Worm (Caenorhabditis elegans) whole organism, young adult: ENCODE measurements around the gene ins-31.

Experiments used
- F37B4.10 ChIP-seq: fragments of 200-800 bp; sonication (Bioruptor generic); IDR thresholded peaks from 2 replicates; pipeline ENCODE4 v1.3.6; 2022; ENCODE audit warnings: missing genetic modification characterization, missing compliant biosample characterization
- Y53F4B.3 ChIP-seq: fragments of 200-800 bp; sonication (Bioruptor generic); IDR thresholded peaks from 2 replicates; pipeline ENCODE4 v1.3.6; 2022; ENCODE audit warnings: missing genetic modification reagents, missing genetic modification characterization, missing compliant biosample characterization
- atf-7 ChIP-seq: sonication (generic microtip); optimal IDR thresholded peaks from 2 replicates; lab custom pipeline; 2017; ENCODE audit warnings: mild to moderate bottlenecking, missing genetic modification characterization, missing compliant biosample characterization
- attf-6 ChIP-seq: fragments of 200-800 bp; sonication (Bioruptor generic); IDR thresholded peaks from 2 replicates; pipeline ENCODE4 v1.3.6; 2022; ENCODE audit warnings: missing genetic modification reagents, missing genetic modification characterization, missing compliant biosample characterization
- egl-18 ChIP-seq: fragments of 200-800 bp; sonication (Bioruptor generic); IDR thresholded peaks from 2 replicates; pipeline ENCODE4 v1.3.6; 2022; ENCODE audit warnings: missing genetic modification reagents, missing genetic modification characterization, missing compliant biosample characterization
- egl-44 ChIP-seq: fragments of 200-800 bp; sonication (Bioruptor generic); IDR thresholded peaks from 2 replicates; pipeline ENCODE4 v1.3.6; 2022; ENCODE audit warnings: missing genetic modification reagents, missing genetic modification characterization, missing compliant biosample characterization
- egrh-3 ChIP-seq: fragments of 200-800 bp; sonication (Bioruptor generic); IDR thresholded peaks from 2 replicates; pipeline ENCODE4 v1.3.6; 2022; ENCODE audit warnings: missing genetic modification reagents, missing genetic modification characterization, missing compliant biosample characterization
- fkh-3 ChIP-seq: sonication (generic microtip); optimal IDR thresholded peaks from 2 replicates; lab custom pipeline; 2016; ENCODE audit warnings: mild to moderate bottlenecking, missing genetic modification characterization, missing compliant biosample characterization
- him-1 ChIP-seq: sonication (generic microtip); optimal IDR thresholded peaks from 2 replicates; lab custom pipeline; 2016; ENCODE audit warnings: missing genotype, missing genetic modification reagents, missing genetic modification characterization, missing compliant biosample characterization
- hlh-12 ChIP-seq: sonication (generic microtip); optimal IDR thresholded peaks from 2 replicates; lab custom pipeline; 2016; ENCODE audit warnings: missing genetic modification characterization, missing compliant biosample characterization
- hlh-26 ChIP-seq: fragments of 200-800 bp; sonication (Bioruptor generic); conservative IDR thresholded peaks from 2 replicates; pipeline ENCODE4 v1.3.6; 2022; ENCODE audit warnings: missing genetic modification reagents, missing genetic modification characterization, missing compliant biosample characterization
- hmg-20 ChIP-seq: fragments of 200-800 bp; sonication (Bioruptor generic); IDR thresholded peaks from 2 replicates; pipeline ENCODE4 v1.3.6; 2022; ENCODE audit warnings: missing genetic modification reagents, missing genetic modification characterization, missing compliant biosample characterization
- hrde-1 ChIP-seq: sonication (generic microtip); optimal IDR thresholded peaks from 2 replicates; lab custom pipeline; 2016; ENCODE audit warnings: missing genetic modification characterization, mild to moderate bottlenecking, missing compliant biosample characterization, moderate library complexity, missing genotype, missing genetic modification reagents, borderline replicate concordance
- hsf-1 ChIP-seq: fragments of 200-800 bp; sonication (Bioruptor generic); IDR thresholded peaks from 2 replicates; pipeline ENCODE4 v1.3.6; 2022; ENCODE audit warnings: missing genetic modification reagents, missing genetic modification characterization, missing compliant biosample characterization
- let-526 ChIP-seq: fragments of 200-800 bp; sonication (Bioruptor generic); IDR thresholded peaks from 2 replicates; pipeline ENCODE4 v1.3.6; 2022; ENCODE audit warnings: missing genetic modification reagents, missing genetic modification characterization, missing compliant biosample characterization
- lin-40 ChIP-seq: sonication (generic microtip); optimal IDR thresholded peaks from 2 replicates; lab custom pipeline; 2016; ENCODE audit warnings: missing genetic modification characterization, mild to moderate bottlenecking, missing compliant biosample characterization, missing genotype, missing genetic modification reagents
- lin-54 ChIP-seq: fragments of 200-800 bp; sonication (Bioruptor generic); optimal IDR thresholded peaks from 2 replicates; lab custom pipeline; 2018; ENCODE audit warnings: mild to moderate bottlenecking, missing genetic modification characterization, missing compliant biosample characterization
- madf-8 ChIP-seq: fragments of 200-800 bp; sonication (Bioruptor generic); conservative IDR thresholded peaks from 2 replicates; pipeline ENCODE4 v1.3.6; 2022; ENCODE audit warnings: missing genetic modification reagents, missing genetic modification characterization, missing compliant biosample characterization
- mcd-1 ChIP-seq: fragments of 200-800 bp; sonication (Bioruptor generic); IDR thresholded peaks from 2 replicates; pipeline ENCODE4 v1.3.6; 2022; ENCODE audit warnings: missing genetic modification reagents, missing genetic modification characterization, missing compliant biosample characterization
- nhr-120 ChIP-seq: fragments of 200-800 bp; sonication (Bioruptor generic); IDR thresholded peaks from 2 replicates; pipeline ENCODE4 v1.3.6; 2022; ENCODE audit warnings: missing genetic modification characterization, missing compliant biosample characterization
- nhr-27 ChIP-seq: fragments of 200-800 bp; sonication (Bioruptor generic); optimal IDR thresholded peaks from 2 replicates; lab custom pipeline; 2018; ENCODE audit warnings: mild to moderate bottlenecking, missing genetic modification characterization, moderate library complexity, missing compliant biosample characterization
- nhr-80 ChIP-seq: sonication (generic microtip); optimal IDR thresholded peaks from 2 replicates; lab custom pipeline; 2016; ENCODE audit warnings: missing genetic modification characterization, missing compliant biosample characterization
- rcor-1 ChIP-seq: fragments of 200-800 bp; sonication (Bioruptor generic); IDR thresholded peaks from 2 replicates; pipeline ENCODE4 v1.3.6; 2022; ENCODE audit warnings: missing genetic modification reagents, missing genetic modification characterization, missing compliant biosample characterization
- rec-8 ChIP-seq, 2 experiments: sonication (generic microtip); optimal IDR thresholded peaks; 2 replicates each; lab custom pipeline; 2016; ENCODE audit warnings: mild to moderate bottlenecking in 2 of 2, missing genetic modification characterization in 2 of 2, missing genetic modification reagents in 2 of 2, missing genotype in 2 of 2, missing biosample characterization in 1 of 2, missing compliant biosample characterization in 1 of 2, moderate library complexity in 1 of 2
- rpc-1 ChIP-seq, 2 experiments: fragments of 150-350 bp in 1 of 2; sonication (generic microtip) in 1 of 2; optimal IDR thresholded peaks; 2 replicates each; lab custom pipeline; 2014 to 2018; ENCODE audit warnings: missing biosample characterization in 1 of 2, missing genetic modification characterization in 1 of 2, missing genetic modification reagents in 1 of 2, missing genotype in 1 of 2
- sdz-38 ChIP-seq: sonication (generic microtip); optimal IDR thresholded peaks from 2 replicates; lab custom pipeline; 2016; ENCODE audit warnings: missing genotype, missing genetic modification characterization, missing compliant biosample characterization
- sea-2 ChIP-seq: fragments of 200-800 bp; sonication (Bioruptor generic); IDR thresholded peaks from 2 replicates; pipeline ENCODE4 v1.3.6; 2022; ENCODE audit warnings: missing genetic modification characterization, missing compliant biosample characterization
- snpc-1.1 ChIP-seq: sonication (generic microtip); optimal IDR thresholded peaks from 2 replicates; lab custom pipeline; 2017; ENCODE audit warnings: missing genetic modification characterization, mild to moderate bottlenecking, missing compliant biosample characterization, antibody characterized with exemption, moderate library complexity, missing genotype, missing genetic modification reagents; ENCODE audit not compliant: insufficient read depth
- tbp1 ChIP-seq: fragments of 200-800 bp; sonication (Bioruptor generic); optimal IDR thresholded peaks from 2 replicates; lab custom pipeline; 2018; ENCODE audit warnings: mild to moderate bottlenecking, missing genetic modification characterization, missing compliant biosample characterization
- tbx-9 ChIP-seq: sonication (generic microtip); optimal IDR thresholded peaks from 2 replicates; lab custom pipeline; 2016; ENCODE audit warnings: borderline replicate concordance, missing genetic modification characterization, inconsistent platforms, missing compliant biosample characterization
- unc-130 ChIP-seq: sonication (generic microtip); optimal IDR thresholded peaks from 2 replicates; lab custom pipeline; 2016; ENCODE audit warnings: missing genetic modification reagents, missing genetic modification characterization, missing compliant biosample characterization
- xnd-1 ChIP-seq: sonication (generic microtip); optimal IDR thresholded peaks from 2 replicates; lab custom pipeline; 2016; ENCODE audit warnings: missing genotype, missing genetic modification reagents, missing genetic modification characterization, missing compliant biosample characterization
- ztf-22 ChIP-seq: fragments of 200-800 bp; sonication (Bioruptor generic); optimal IDR thresholded peaks from 2 replicates; lab custom pipeline; 2018; ENCODE audit warnings: mild to moderate bottlenecking, missing genetic modification characterization, moderate library complexity, missing compliant biosample characterization
- ztf-25 ChIP-seq: fragments of 200-800 bp; sonication (Bioruptor generic); IDR thresholded peaks from 2 replicates; pipeline ENCODE4 v1.3.6; 2022; ENCODE audit warnings: missing genetic modification reagents, missing genetic modification characterization, missing compliant biosample characterization

ins-31 gene

DNA sequence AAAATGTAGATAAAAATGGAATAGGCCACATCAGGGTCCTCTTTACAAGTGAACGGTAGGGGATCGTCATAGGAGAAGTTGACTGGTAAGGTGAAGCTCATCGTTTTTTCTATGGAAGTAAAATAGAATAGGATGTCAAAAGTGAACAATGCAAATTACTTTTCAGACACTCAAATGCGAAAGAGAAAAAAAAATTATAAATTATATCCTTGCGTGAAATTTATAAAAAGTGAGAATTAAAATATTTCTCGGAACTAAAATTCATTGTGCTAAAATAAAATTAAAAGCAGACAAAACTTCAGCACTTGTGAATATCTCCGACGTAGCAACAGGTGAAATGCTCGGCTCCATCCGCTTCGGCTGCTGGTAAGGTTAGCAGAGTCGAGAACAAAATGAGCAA, 33.5 kb upstream of the ins-31 start, which contains the start of gene srg-22:
Gene srg-22, minus strand, starts transcription at position 101 of the 400 bp plus-strand sequence.
- TF ChIP-seq hmg-20 (GFP tag; lab: Robert Waterston, UW), result no peak
- TF ChIP-seq nhr-27 (tag; lab: Kevin White, UChicago), result no peak
- no peak for TF ChIP-seq sea-2 (GFP tag; lab: Robert Waterston, UW)
- TF ChIP-seq rcor-1 (GFP tag; lab: Robert Waterston, UW), result no peak
- TF ChIP-seq attf-6 (GFP tag; lab: Robert Waterston, UW), result no peak
- no peak for TF ChIP-seq sdz-38 (tag; lab: Kevin White, UChicago)
- TF ChIP-seq ztf-22, result no peak
- TF ChIP-seq, all 124 proteins: peak for 0

DNA sequence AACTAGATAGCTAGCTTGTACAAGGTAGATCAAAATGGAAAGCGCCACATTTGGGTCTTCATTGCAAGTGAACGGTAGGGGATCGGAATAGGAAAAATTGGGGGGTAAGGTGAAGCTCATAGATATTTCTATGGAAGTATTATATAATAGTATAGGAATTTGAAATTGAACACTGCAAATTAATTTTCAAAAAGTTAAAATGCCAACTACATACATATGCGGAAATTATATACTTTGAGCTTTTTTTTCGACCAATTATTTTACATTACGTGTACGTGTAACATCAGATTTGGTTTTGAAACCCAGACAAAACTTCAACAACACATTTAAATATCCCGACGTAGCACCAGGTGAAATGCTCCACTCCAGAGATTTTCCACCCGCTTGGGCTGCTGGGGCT, 30.8 kb upstream of the ins-31 start, which contains the start of gene srg-23:
Gene srg-23, minus strand, starts transcription at position 101 of the 400 bp plus-strand sequence.
- TF ChIP-seq sdz-38 (tag; lab: Kevin White, UChicago) (no peak), Y53F4B.3 (GFP tag; lab: Robert Waterston, UW) (no peak), egl-44 (no peak), atf-7 (tag; lab: Kevin White, UChicago) (no peak), hsf-1 (GFP tag; lab: Robert Waterston, UW) (no peak), nhr-80 (no peak), tbx-9 (tag; lab: Kevin White, UChicago) (no peak), F37B4.10 (GFP tag; lab: Robert Waterston, UW) (no peak), rpc-1 (optimal IDR thresholded peaks at IDR 0.05; lab: Kevin White, UChicago) (no peak), rpc-1 (tag; optimal IDR thresholded peaks at IDR 0.05; lab: Kevin White, UChicago) (no peak), him-1 (no peak), egrh-3 (GFP tag; lab: Robert Waterston, UW) (no peak)

DNA sequence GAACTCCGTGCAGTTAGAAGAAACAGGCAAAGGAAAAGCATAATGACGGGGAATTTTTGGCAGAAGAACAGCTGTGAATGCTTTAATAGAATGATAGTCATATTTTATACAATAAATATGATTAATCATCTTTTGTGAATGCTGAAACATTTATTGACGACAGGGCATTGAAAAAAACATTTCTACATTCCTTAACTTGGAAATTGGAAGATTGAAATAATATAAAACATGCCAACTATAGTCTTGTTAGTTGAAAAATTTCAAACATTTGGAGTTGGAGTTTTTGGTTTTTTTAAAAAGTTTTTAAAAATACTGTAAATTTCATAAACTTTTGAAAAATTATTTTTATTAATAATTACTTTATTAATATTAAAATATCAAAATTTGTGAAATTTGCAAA, 30.0 kb upstream of the ins-31 start, which contains the start of gene Y25C1A.14:
Gene Y25C1A.14, minus strand, starts transcription at position 101 of the 400 bp plus-strand sequence.
- TF ChIP-seq F37B4.10 (GFP tag; lab: Robert Waterston, UW), result no peak
- TF ChIP-seq tbp1 (GFP tag; lab: Kevin White, UChicago), result no peak
- no peak for TF ChIP-seq hrde-1 (tag; lab: Kevin White, UChicago)
- no peak for TF ChIP-seq madf-8 (GFP tag; lab: Robert Waterston, UW)

DNA sequence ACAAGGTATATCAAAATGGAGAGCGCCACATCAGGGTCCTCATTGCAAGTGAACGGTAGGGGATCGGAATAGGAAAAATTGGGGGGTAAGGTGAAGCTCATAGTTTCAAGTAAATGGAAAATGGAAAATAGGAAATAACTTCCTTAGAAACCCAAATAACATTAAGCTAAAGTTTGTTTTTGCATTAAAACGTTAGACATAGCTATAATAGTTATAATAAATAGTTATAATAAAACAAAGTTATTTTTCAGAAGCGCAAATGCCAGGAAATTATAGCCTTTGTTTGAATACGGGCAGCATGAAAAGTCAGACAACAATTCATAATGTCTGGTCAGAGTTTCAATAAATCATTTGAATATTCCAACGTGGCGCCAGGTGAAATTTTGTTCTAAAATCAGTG, 26.3 kb upstream of the ins-31 start, which contains the start of gene srg-24:
Gene srg-24, minus strand, starts transcription at position 101 of the 400 bp plus-strand sequence.
- no peak for TF ChIP-seq fkh-3 (tag; lab: Kevin White, UChicago)

DNA sequence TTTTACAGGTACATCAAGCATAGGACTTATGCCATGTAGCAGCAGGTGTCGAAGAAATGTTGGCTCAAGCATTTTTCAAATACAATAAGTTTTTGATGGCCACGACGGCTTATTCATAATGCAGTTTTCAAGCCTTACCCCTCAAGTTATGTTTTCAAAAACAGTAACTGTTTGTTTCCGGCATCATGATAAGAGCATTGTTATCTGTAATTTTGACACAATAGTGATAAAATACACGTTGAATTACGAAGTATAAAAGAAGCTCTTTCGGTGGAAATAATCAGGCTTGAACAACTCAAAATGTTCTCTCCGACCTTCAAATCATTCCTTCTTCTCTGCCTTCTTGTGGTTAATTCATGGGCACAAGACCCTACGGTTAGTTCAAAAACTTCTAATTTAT, 24.8 kb upstream of the ins-31 start, which contains the start of gene clec-121:
Gene clec-121, plus strand, starts transcription at position 301 of the 400 bp plus-strand sequence.
- TF ChIP-seq xnd-1 (no peak), lin-40 (tag; lab: Kevin White, UChicago) (no peak)

DNA sequence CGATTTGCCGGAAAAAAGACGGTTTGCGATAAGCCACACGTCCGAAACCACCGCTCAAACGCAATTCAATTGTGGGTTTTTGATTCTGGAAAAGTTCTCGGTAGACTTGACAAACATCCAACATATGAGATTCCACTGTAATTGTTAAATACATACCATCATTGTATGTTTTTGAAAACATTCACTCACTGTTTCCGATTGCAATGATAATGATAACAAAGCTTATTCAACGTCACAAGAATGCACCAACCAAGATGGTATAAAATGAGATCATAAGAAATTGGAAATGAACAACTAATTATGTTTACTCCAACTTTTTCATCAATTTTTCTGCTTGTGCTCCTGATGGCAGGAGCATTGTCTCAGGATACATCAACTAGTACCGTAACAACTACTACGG, 21.1 kb upstream of the ins-31 start, which contains the start of gene clec-122:
Gene clec-122, plus strand, starts transcription at position 301 of the 400 bp plus-strand sequence.
- no peak for TF ChIP-seq egl-18 (GFP tag; lab: Robert Waterston, UW)
- no peak for TF ChIP-seq hlh-26 (GFP tag; lab: Robert Waterston, UW)
- TF ChIP-seq egl-44, result no peak
- no peak for TF ChIP-seq nhr-120 (GFP tag; lab: Robert Waterston, UW)
- TF ChIP-seq hlh-12, result no peak
- TF ChIP-seq unc-130, result no peak
- TF ChIP-seq let-526, result no peak
- no peak for TF ChIP-seq mcd-1
- no peak for TF ChIP-seq snpc-1.1 (tag; lab: Kevin White, UChicago)
- TF ChIP-seq ztf-25, result no peak
- TF ChIP-seq rec-8 (tag; optimal IDR thresholded peaks at IDR 0.05; lab: Kevin White, UChicago), result no peak
- no peak for TF ChIP-seq lin-54 (GFP tag; lab: Kevin White, UChicago)
